Fruit fly (Drosophila melanogaster) whole organism, pupa: ENCODE measurements around the gene CNMaR.

Experiments
- CG10348 ChIP-seq: fragments of 200-800 bp; sonication (Bioruptor generic); IDR thresholded peaks from 2 replicates; pipeline ENCODE4 v1.3.6; 2022; ENCODE audit warnings: missing biosample characterization, missing genetic modification characterization
- CG12605 ChIP-seq: fragments of 200-800 bp; sonication (Bioruptor generic); IDR thresholded peaks from 2 replicates; pipeline ENCODE4 v1.3.6; 2022; ENCODE audit warnings: missing biosample characterization, missing genetic modification characterization
- CG13204 ChIP-seq: fragments of 200-800 bp; sonication (Bioruptor generic); optimal IDR thresholded peaks from 2 replicates; lab custom pipeline; 2018; ENCODE audit warnings: missing biosample characterization, mild to moderate bottlenecking, missing genetic modification characterization, moderate library complexity
- CG14655 ChIP-seq: fragments of 200-800 bp; sonication (Bioruptor generic); optimal IDR thresholded peaks from 3 replicates; lab custom pipeline; 2017; ENCODE audit warnings: mild to moderate bottlenecking, missing biosample characterization, missing genetic modification reagents, missing genetic modification characterization
- CG15710 ChIP-seq: fragments of 200-800 bp; sonication (Bioruptor generic); optimal IDR thresholded peaks from 2 replicates; lab custom pipeline; 2018; ENCODE audit warnings: missing biosample characterization, mild to moderate bottlenecking, missing genetic modification characterization, moderate library complexity
- CG17806 ChIP-seq: fragments of 200-800 bp; sonication (Bioruptor generic); optimal IDR thresholded peaks from 2 replicates; lab custom pipeline; 2018; ENCODE audit warnings: missing biosample characterization, mild to moderate bottlenecking, missing genetic modification characterization, moderate library complexity
- CG4496 ChIP-seq: fragments of 200-800 bp; sonication (Bioruptor generic); IDR thresholded peaks from 3 replicates; pipeline ENCODE4 v1.3.6; 2022; ENCODE audit warnings: missing biosample characterization, missing genetic modification characterization
- CG8159 ChIP-seq: fragments of 200-800 bp; sonication (Bioruptor generic); optimal IDR thresholded peaks from 3 replicates; lab custom pipeline; 2018; ENCODE audit warnings: missing biosample characterization, mild to moderate bottlenecking, missing genetic modification characterization, moderate library complexity
- CG8301 ChIP-seq: fragments of 200-800 bp; sonication (Bioruptor generic); optimal IDR thresholded peaks from 2 replicates; lab custom pipeline; 2018; ENCODE audit warnings: missing biosample characterization, mild to moderate bottlenecking, missing genetic modification characterization
- D1 ChIP-seq: fragments of 200-800 bp; sonication (Bioruptor generic); optimal IDR thresholded peaks from 2 replicates; lab custom pipeline; 2018; ENCODE audit warnings: missing biosample characterization, mild to moderate bottlenecking, missing genetic modification characterization, moderate library complexity
- EcR ChIP-seq: fragments of 200-800 bp; sonication (Bioruptor generic); optimal IDR thresholded peaks from 3 replicates; lab custom pipeline; 2019; ENCODE audit warnings: missing biosample characterization, missing genetic modification characterization, mild to moderate bottlenecking, moderate library complexity, missing genetic modification reagents
- Ets98B ChIP-seq: fragments of 200-800 bp; sonication (Bioruptor generic); IDR thresholded peaks from 2 replicates; pipeline ENCODE4 v1.3.6; 2022; ENCODE audit warnings: missing biosample characterization, missing genetic modification characterization
- fd96Ca ChIP-seq: fragments of 200-800 bp; sonication (Bioruptor generic); IDR thresholded peaks from 3 replicates; pipeline ENCODE4 v1.3.6; 2022; ENCODE audit warnings: missing biosample characterization, missing genetic modification characterization
- gl ChIP-seq: fragments of 200-800 bp; sonication (Bioruptor generic); optimal IDR thresholded peaks from 2 replicates; lab custom pipeline; 2018; ENCODE audit warnings: missing biosample characterization, mild to moderate bottlenecking, missing genetic modification characterization

- peak; percentile 56; the same call in 1 of the 2 replicates for TF ChIP-seq CG10348 (GFP tag; lab: Robert Waterston, UW)
- TF ChIP-seq gl (tag; lab: Kevin White, UChicago), result peak; percentile 69
- peak; percentile 95 for TF ChIP-seq CG8159
- peak; percentile 66 for TF ChIP-seq CG13204 (GFP tag; lab: Kevin White, UChicago)
- TF ChIP-seq CG17806 (tag; lab: Kevin White, UChicago), result peak; percentile 83
- peak; percentile 39; the same call in 1 of the 2 replicates for TF ChIP-seq Ets98B (GFP tag; lab: Robert Waterston, UW)
- TF ChIP-seq EcR (GFP tag; lab: Kevin White, UChicago), result no peak
- TF ChIP-seq CG15710 (tag; lab: Kevin White, UChicago), result peak; percentile 92
- peak; percentile 97 for TF ChIP-seq CG14655 (GFP tag; lab: Kevin White, UChicago)
- peak; percentile 82 for TF ChIP-seq CG4496
- peak; percentile 87; the same call in 2 of the 3 replicates for TF ChIP-seq fd96Ca (GFP tag; lab: Robert Waterston, UW)
- TF ChIP-seq CG12605 (GFP tag; lab: Robert Waterston, UW), result no peak
- peak; percentile 84 for TF ChIP-seq D1
- peak; percentile 94 for TF ChIP-seq CG8301 (tag; lab: Kevin White, UChicago)
Measured at dm6 chr3L:9692892-9693551, 49.1 kb downstream of the CNMaR start.
